Worm (Caenorhabditis elegans) whole organism, young adult: ENCODE data around the gene lido-1.

ENCODE experiments used
- F10E7.11 ChIP-seq: sonication (generic microtip); optimal IDR thresholded peaks from 2 replicates; lab custom pipeline; 2017; ENCODE audit warnings: mild to moderate bottlenecking, missing genetic modification characterization, moderate library complexity, missing compliant biosample characterization
- F37B4.10 ChIP-seq: fragments of 200-800 bp; sonication (Bioruptor generic); IDR thresholded peaks from 2 replicates; pipeline ENCODE4 v1.3.6; 2022; ENCODE audit warnings: missing genetic modification characterization, missing compliant biosample characterization
- F49E8.2 ChIP-seq: sonication (generic microtip); optimal IDR thresholded peaks from 3 replicates; lab custom pipeline; 2017; ENCODE audit warnings: missing genetic modification characterization, mild to moderate bottlenecking, missing compliant biosample characterization, antibody characterized with exemption, moderate library complexity; ENCODE audit not compliant: insufficient read depth
- F57A8.1 ChIP-seq: fragments of 200-800 bp; sonication (Bioruptor generic); optimal IDR thresholded peaks from 2 replicates; lab custom pipeline; 2018; ENCODE audit warnings: mild to moderate bottlenecking, missing genetic modification characterization, moderate library complexity, missing compliant biosample characterization
- K12H6.12 ChIP-seq: fragments of 200-800 bp; sonication (Bioruptor generic); optimal IDR thresholded peaks from 2 replicates; lab custom pipeline; 2018; ENCODE audit warnings: mild to moderate bottlenecking, missing genetic modification characterization, missing compliant biosample characterization
- Y53G8AR.9 ChIP-seq: fragments of 200-800 bp; sonication (Bioruptor generic); conservative IDR thresholded peaks from 2 replicates; pipeline ENCODE4 v1.3.6; 2022; ENCODE audit warnings: missing genetic modification reagents, missing genetic modification characterization, missing compliant biosample characterization
- Y95B8A.8 ChIP-seq: fragments of 200-800 bp; sonication (Bioruptor generic); IDR thresholded peaks from 2 replicates; pipeline ENCODE4 v1.3.6; 2022; ENCODE audit warnings: missing genetic modification reagents, missing genetic modification characterization, missing compliant biosample characterization
- athp-1 ChIP-seq: sonication (generic microtip); optimal IDR thresholded peaks from 2 replicates; lab custom pipeline; 2017; ENCODE audit warnings: mild to moderate bottlenecking, missing genetic modification characterization, missing compliant biosample characterization
- attf-3 ChIP-seq: fragments of 200-800 bp; sonication (Bioruptor generic); conservative IDR thresholded peaks from 2 replicates; pipeline ENCODE4 v1.3.6; 2022; ENCODE audit warnings: missing genetic modification reagents, missing genetic modification characterization, missing compliant biosample characterization
- bed-1 ChIP-seq: fragments of 200-800 bp; sonication (Bioruptor generic); IDR thresholded peaks from 2 replicates; pipeline ENCODE4 v1.3.6; 2022; ENCODE audit warnings: missing genetic modification reagents, missing genetic modification characterization, missing compliant biosample characterization
- bed-2 ChIP-seq: fragments of 200-800 bp; sonication (Bioruptor generic); IDR thresholded peaks from 2 replicates; pipeline ENCODE4 v1.3.6; 2022; ENCODE audit warnings: missing genetic modification reagents, missing genetic modification characterization, missing compliant biosample characterization
- ccch-3 ChIP-seq: fragments of 200-800 bp; sonication (Bioruptor generic); optimal IDR thresholded peaks from 2 replicates; lab custom pipeline; 2018; ENCODE audit warnings: mild to moderate bottlenecking, missing genetic modification characterization, missing compliant biosample characterization
- cebp-2 ChIP-seq: fragments of 200-800 bp; sonication (Bioruptor generic); IDR thresholded peaks from 2 replicates; pipeline ENCODE4 v1.3.6; 2022; ENCODE audit warnings: missing genetic modification characterization, missing compliant biosample characterization
- ceh-27 ChIP-seq: fragments of 200-800 bp; sonication (Bioruptor generic); optimal IDR thresholded peaks from 2 replicates; lab custom pipeline; 2018; ENCODE audit warnings: mild to moderate bottlenecking, missing genetic modification characterization, moderate library complexity, missing compliant biosample characterization
- ceh-58 ChIP-seq: fragments of 200-800 bp; sonication (Bioruptor generic); IDR thresholded peaks from 2 replicates; pipeline ENCODE4 v1.3.6; 2022; ENCODE audit warnings: missing genetic modification characterization, missing compliant biosample characterization
- dpff-1 ChIP-seq: sonication (generic microtip); optimal IDR thresholded peaks from 2 replicates; lab custom pipeline; 2017; ENCODE audit warnings: mild to moderate bottlenecking, missing genetic modification characterization, missing compliant biosample characterization
- egl-18 ChIP-seq: fragments of 200-800 bp; sonication (Bioruptor generic); IDR thresholded peaks from 2 replicates; pipeline ENCODE4 v1.3.6; 2022; ENCODE audit warnings: missing genetic modification reagents, missing genetic modification characterization, missing compliant biosample characterization
- egl-44 ChIP-seq: fragments of 200-800 bp; sonication (Bioruptor generic); IDR thresholded peaks from 2 replicates; pipeline ENCODE4 v1.3.6; 2022; ENCODE audit warnings: missing genetic modification reagents, missing genetic modification characterization, missing compliant biosample characterization
- ets-4 ChIP-seq: fragments of 200-800 bp; sonication (Bioruptor generic); optimal IDR thresholded peaks from 2 replicates; lab custom pipeline; 2018; ENCODE audit warnings: mild to moderate bottlenecking, missing genetic modification characterization, missing compliant biosample characterization
- fkh-3 ChIP-seq: sonication (generic microtip); optimal IDR thresholded peaks from 2 replicates; lab custom pipeline; 2016; ENCODE audit warnings: mild to moderate bottlenecking, missing genetic modification characterization, missing compliant biosample characterization
- him-1 ChIP-seq: sonication (generic microtip); optimal IDR thresholded peaks from 2 replicates; lab custom pipeline; 2016; ENCODE audit warnings: missing genotype, missing genetic modification reagents, missing genetic modification characterization, missing compliant biosample characterization
- hlh-26 ChIP-seq: fragments of 200-800 bp; sonication (Bioruptor generic); conservative IDR thresholded peaks from 2 replicates; pipeline ENCODE4 v1.3.6; 2022; ENCODE audit warnings: missing genetic modification reagents, missing genetic modification characterization, missing compliant biosample characterization
- hmg-1.2 ChIP-seq: fragments of 200-800 bp; sonication (Bioruptor generic); IDR thresholded peaks from 2 replicates; pipeline ENCODE4 v1.3.6; 2022; ENCODE audit warnings: missing genetic modification reagents, missing genetic modification characterization, missing compliant biosample characterization
- lin-35 ChIP-seq, 3 experiments: fragments of 150-350 bp in 2 of 3; sonication (generic microtip) in 1 of 3; optimal IDR thresholded peaks; 2 replicates each; lab custom pipeline; 2014 to 2018; ENCODE audit warnings: missing biosample characterization in 3 of 3, missing genetic modification characterization in 3 of 3, missing genetic modification reagents in 3 of 3
- madf-10 ChIP-seq: sonication (generic microtip); optimal IDR thresholded peaks from 2 replicates; lab custom pipeline; 2016; ENCODE audit warnings: mild to moderate bottlenecking, missing genetic modification characterization, missing compliant biosample characterization
- mcd-1 ChIP-seq: fragments of 200-800 bp; sonication (Bioruptor generic); IDR thresholded peaks from 2 replicates; pipeline ENCODE4 v1.3.6; 2022; ENCODE audit warnings: missing genetic modification reagents, missing genetic modification characterization, missing compliant biosample characterization
- mes-4 ChIP-seq: sonication (generic microtip); optimal IDR thresholded peaks from 2 replicates; lab custom pipeline; 2016; ENCODE audit warnings: missing genotype, missing genetic modification characterization, missing compliant biosample characterization
- nfya-1 ChIP-seq: sonication (generic microtip); optimal IDR thresholded peaks from 2 replicates; lab custom pipeline; 2017; ENCODE audit warnings: antibody characterized with exemption, missing compliant biosample characterization, missing genetic modification characterization, borderline replicate concordance; ENCODE audit not compliant: insufficient read depth
- nhr-179 ChIP-seq: sonication (generic microtip); optimal IDR thresholded peaks from 2 replicates; lab custom pipeline; 2016; ENCODE audit warnings: mild to moderate bottlenecking, missing genetic modification characterization, missing compliant biosample characterization
- nhr-27 ChIP-seq: fragments of 200-800 bp; sonication (Bioruptor generic); optimal IDR thresholded peaks from 2 replicates; lab custom pipeline; 2018; ENCODE audit warnings: mild to moderate bottlenecking, missing genetic modification characterization, moderate library complexity, missing compliant biosample characterization
- nhr-90 ChIP-seq: sonication (generic microtip); optimal IDR thresholded peaks from 2 replicates; lab custom pipeline; 2016; ENCODE audit warnings: missing genotype, mild to moderate bottlenecking, missing genetic modification characterization, missing compliant biosample characterization
- snpc-1.1 ChIP-seq: sonication (generic microtip); optimal IDR thresholded peaks from 2 replicates; lab custom pipeline; 2017; ENCODE audit warnings: missing genetic modification characterization, mild to moderate bottlenecking, missing compliant biosample characterization, antibody characterized with exemption, moderate library complexity, missing genotype, missing genetic modification reagents; ENCODE audit not compliant: insufficient read depth
- snpc-4 ChIP-seq, 5 experiments: fragments of 150-350 bp in 1 of 5; sonication (generic microtip) in 4 of 5; optimal IDR thresholded peaks; 2 replicates each; lab custom pipeline; 2014 to 2018; ENCODE audit warnings: missing genetic modification characterization in 5 of 5, missing biosample characterization in 3 of 5, antibody characterized with exemption in 2 of 5, mild to moderate bottlenecking in 2 of 5, missing compliant biosample characterization in 2 of 5, missing genotype in 2 of 5, moderate library complexity in 2 of 5, missing genetic modification reagents in 1 of 5
- tbx-9 ChIP-seq: sonication (generic microtip); optimal IDR thresholded peaks from 2 replicates; lab custom pipeline; 2016; ENCODE audit warnings: borderline replicate concordance, missing genetic modification characterization, inconsistent platforms, missing compliant biosample characterization
- xnd-1 ChIP-seq: sonication (generic microtip); optimal IDR thresholded peaks from 2 replicates; lab custom pipeline; 2016; ENCODE audit warnings: missing genotype, missing genetic modification reagents, missing genetic modification characterization, missing compliant biosample characterization
- ztf-18 ChIP-seq: sonication (generic microtip); optimal IDR thresholded peaks from 2 replicates; lab custom pipeline; 2016; ENCODE audit warnings: missing genotype, mild to moderate bottlenecking, missing genetic modification characterization, missing compliant biosample characterization
- ztf-26 ChIP-seq: sonication (generic microtip); optimal IDR thresholded peaks from 2 replicates; lab custom pipeline; 2017; ENCODE audit warnings: missing genetic modification characterization, missing compliant biosample characterization
- ztf-3 ChIP-seq: fragments of 200-800 bp; sonication (Bioruptor generic); optimal IDR thresholded peaks from 2 replicates; lab custom pipeline; 2018; ENCODE audit warnings: mild to moderate bottlenecking, missing genetic modification characterization, missing compliant biosample characterization

lido-1 gene

ce11 chrX:17107670-17108069 is 11.3 kb upstream of the lido-1 start, which contains the start of gene lido-4:
Gene lido-4 (minus strand): TSS chrX:17107770.
- TF ChIP-seq nhr-27 (tag; lab: Kevin White, UChicago) (no peak), hlh-26 (GFP tag; lab: Robert Waterston, UW) (no peak), nfya-1 (tag; lab: Kevin White, UChicago) (no peak), F10E7.11 (no peak), ceh-27 (GFP tag; lab: Kevin White, UChicago) (no peak), mcd-1 (no peak), mes-4 (no peak), F57A8.1 (GFP tag; lab: Kevin White, UChicago) (no peak), bed-2 (GFP tag; lab: Robert Waterston, UW) (no peak), ccch-3 (no peak), tbx-9 (tag; lab: Kevin White, UChicago) (no peak)

- TF ChIP-seq him-1 = no peak
- TF ChIP-seq, all 124 proteins: peak for 0
Observed at ce11 chrX:17100656-17101055, 4.3 kb upstream of the lido-1 start, which contains the start of gene lido-2. Gene lido-2 (minus strand): TSS chrX:17100756.

ce11 chrX:17093199-17093598 is 3.2 kb downstream of the lido-1 start, which contains the start of gene C08A9.3:
Gene C08A9.3 (minus strand): TSS chrX:17093299.
- TF ChIP-seq lin-35 (GFP tag; optimal IDR thresholded peaks at IDR 0.05; lab: Kevin White, UChicago) (no peak), ztf-18 (tag; lab: Kevin White, UChicago) (no peak), snpc-1.1 (tag; lab: Kevin White, UChicago) (no peak), ztf-3 (GFP tag; lab: Kevin White, UChicago) (no peak), egl-18 (no peak), F57A8.1 (GFP tag; lab: Kevin White, UChicago) (no peak), ztf-26 (tag; lab: Kevin White, UChicago) (no peak), dpff-1 (tag; lab: Kevin White, UChicago) (no peak), ceh-27 (GFP tag; lab: Kevin White, UChicago) (no peak), xnd-1 (tag; lab: Kevin White, UChicago) (no peak), ets-4 (no peak), Y95B8A.8 (GFP tag; lab: Robert Waterston, UW) (no peak), fkh-3 (tag; lab: Kevin White, UChicago) (no peak), madf-10 (tag; lab: Kevin White, UChicago) (no peak)

- TF ChIP-seq snpc-4 (GFP tag; optimal IDR thresholded peaks at IDR 0.05; lab: Kevin White, UChicago) (no peak), snpc-4 (tag; optimal IDR thresholded peaks at IDR 0.05; lab: Kevin White, UChicago) (no peak), Y53G8AR.9 (GFP tag; lab: Robert Waterston, UW) (no peak), hmg-1.2 (GFP tag; lab: Robert Waterston, UW) (no peak), egl-44 (GFP tag; lab: Robert Waterston, UW) (no peak), nhr-90 (tag; lab: Kevin White, UChicago) (no peak), F49E8.2 (tag; lab: Kevin White, UChicago) (no peak), ets-4 (no peak), ceh-58 (GFP tag; lab: Robert Waterston, UW) (no peak), F37B4.10 (GFP tag; lab: Robert Waterston, UW) (no peak), athp-1 (tag; lab: Kevin White, UChicago) (no peak), nhr-179 (tag; lab: Kevin White, UChicago) (no peak), K12H6.12 (tag; lab: Kevin White, UChicago) (no peak), cebp-2 (GFP tag; lab: Robert Waterston, UW) (no peak), attf-3 (GFP tag; lab: Robert Waterston, UW) (no peak), bed-1 (GFP tag; lab: Robert Waterston, UW) (no peak)
Observed at ce11 chrX:17092416-17092815, 3.9 kb downstream of the lido-1 start, which contains the start of gene sod-3. Gene sod-3 (plus strand): TSS chrX:17092753.
